Fruit fly (Drosophila melanogaster) whole organism, embryonic: ENCODE data around the gene CG4456.

Experiments
- Awh ChIP-seq: fragments of 200-800 bp; sonication (Bioruptor generic); IDR thresholded peaks from 2 replicates; pipeline ENCODE4, ENCODE4 v1.3.6; 2022; ENCODE audit warnings: missing biosample characterization, missing genetic modification characterization
- CG11398 ChIP-seq: fragments of 200-800 bp; sonication (Bioruptor generic); optimal IDR thresholded peaks from 2 replicates; lab custom pipeline; 2016; ENCODE audit warnings: missing biosample characterization, missing genetic modification characterization
- CG2129 ChIP-seq: fragments of 200-800 bp; sonication (Bioruptor generic); IDR thresholded peaks from 2 replicates; pipeline ENCODE4 v1.3.6; 2022; ENCODE audit warnings: missing biosample characterization, missing genetic modification characterization; ENCODE audit not compliant: partially characterized antibody
- CG8290 ChIP-seq, 3 experiments: fragments of 200-800 bp; sonication (Bioruptor generic); optimal IDR thresholded peaks; 2 replicates each; lab custom pipeline; 2016 to 2019; ENCODE audit warnings: missing biosample characterization in 3 of 3, missing genetic modification characterization in 3 of 3, mild to moderate bottlenecking in 2 of 3, moderate library complexity in 1 of 3
- Eip74EF ChIP-seq, 2 experiments: fragments of 200-800 bp in 1 of 2; fragments of >200 bp in 1 of 2; sonication (Bioruptor generic) in 1 of 2; optimal IDR thresholded peaks; 2 replicates each; lab custom pipeline; 2017 to 2019; ENCODE audit warnings: missing biosample characterization in 2 of 2, missing genetic modification characterization in 2 of 2, mild to moderate bottlenecking in 1 of 2, moderate library complexity in 1 of 2
- Hey ChIP-seq: fragments of 200-800 bp; sonication (Bioruptor generic); optimal IDR thresholded peaks from 3 replicates; lab custom pipeline; 2018; ENCODE audit warnings: missing biosample characterization, mild to moderate bottlenecking, missing genetic modification characterization
- Rx ChIP-seq: fragments of 200-800 bp; sonication (Bioruptor generic); IDR thresholded peaks from 2 replicates; pipeline ENCODE4 v1.3.6; 2022; ENCODE audit warnings: missing biosample characterization, missing genetic modification characterization
- btn ChIP-seq: fragments of 200-800 bp; sonication (Bioruptor generic); optimal IDR thresholded peaks from 2 replicates; lab custom pipeline; 2016; ENCODE audit warnings: missing biosample characterization, missing genetic modification characterization

dm6 chr3L:9373374-9374004 is 967 bp downstream of the CG4456 start:
- no peak for TF ChIP-seq Hey (tag; lab: Kevin White, UChicago)
- no peak for TF ChIP-seq CG11398 (GFP tag; lab: Kevin White, UChicago)
- TF ChIP-seq Eip74EF (GFP tag; optimal IDR thresholded peaks at IDR 0.05; lab: Kevin White, UChicago): peak in 1 of 2 experiments; percentile 53
- TF ChIP-seq Rx (GFP tag; lab: Robert Waterston, UW): 0 out of 2 replicates have a peak, but pooled peaks have one; percentile 7
- peak; percentile 87 for TF ChIP-seq Awh (GFP tag; lab: Robert Waterston, UW)
- TF ChIP-seq CG8290 (GFP tag; optimal IDR thresholded peaks at IDR 0.05; lab: Kevin White, UChicago): no peak
- TF ChIP-seq CG8290 (tag; optimal IDR thresholded peaks at IDR 0.05; lab: Kevin White, UChicago): peak in 1 of 2 experiments; percentile 57
- no peak for TF ChIP-seq btn
- peak; percentile 23; the same call in 1 of the 2 replicates for TF ChIP-seq CG2129 (GFP tag; lab: Robert Waterston, UW)
